Worm (Caenorhabditis elegans) whole organism, mixed stage, embryonic: ENCODE data around the gene magu-2.

Source experiments
- ceh-39 ChIP-seq: fragments of 150-350 bp; optimal IDR thresholded peaks from 2 replicates; lab custom pipeline; 2014; ENCODE audit warnings: missing biosample characterization, missing genetic modification characterization
- ceh-43 ChIP-seq: fragments of 200-800 bp; sonication (Bioruptor generic); optimal IDR thresholded peaks from 2 replicates; lab custom pipeline; 2018; ENCODE audit warnings: mild to moderate bottlenecking, missing genetic modification characterization, moderate library complexity, missing compliant biosample characterization
- ceh-83 ChIP-seq: fragments of 200-800 bp; sonication (Bioruptor generic); optimal IDR thresholded peaks from 2 replicates; lab custom pipeline; 2018; ENCODE audit warnings: mild to moderate bottlenecking, missing genetic modification characterization, missing compliant biosample characterization
- ces-1 ChIP-seq: fragments of 150-350 bp; optimal IDR thresholded peaks from 2 replicates; lab custom pipeline; 2014; ENCODE audit warnings: missing biosample characterization, missing genetic modification reagents, missing genetic modification characterization
- cnd-1 ChIP-seq: fragments of 200-800 bp; sonication (Bioruptor generic); optimal IDR thresholded peaks from 2 replicates; lab custom pipeline; 2018; ENCODE audit warnings: mild to moderate bottlenecking, missing genetic modification characterization, missing compliant biosample characterization
- drap-1 ChIP-seq: fragments of 200-800 bp; sonication (Bioruptor generic); optimal IDR thresholded peaks from 3 replicates; lab custom pipeline; 2018; ENCODE audit warnings: mild to moderate bottlenecking, missing genetic modification characterization, missing compliant biosample characterization
- elt-1 ChIP-seq: sonication (generic microtip); optimal IDR thresholded peaks from 2 replicates; lab custom pipeline; 2017; ENCODE audit warnings: missing genetic modification characterization, mild to moderate bottlenecking, missing compliant biosample characterization, antibody characterized with exemption, moderate library complexity, borderline replicate concordance; ENCODE audit not compliant: insufficient read depth
- elt-3 ChIP-seq: fragments of 150-350 bp; optimal IDR thresholded peaks from 2 replicates; lab custom pipeline; 2014; ENCODE audit warnings: missing biosample characterization, missing genetic modification characterization
- flh-1 ChIP-seq: fragments of 200-800 bp; sonication (Bioruptor generic); optimal IDR thresholded peaks from 2 replicates; lab custom pipeline; 2018; ENCODE audit warnings: mild to moderate bottlenecking, missing genetic modification characterization, moderate library complexity, missing compliant biosample characterization
- ham-2 ChIP-seq: fragments of 200-800 bp; sonication (Bioruptor generic); optimal IDR thresholded peaks from 2 replicates; lab custom pipeline; 2018; ENCODE audit warnings: mild to moderate bottlenecking, missing genetic modification characterization, missing compliant biosample characterization
- hlh-1 ChIP-seq: fragments of 150-350 bp; optimal IDR thresholded peaks from 2 replicates; lab custom pipeline; 2014; ENCODE audit warnings: missing biosample characterization, missing genetic modification reagents, missing genetic modification characterization
- lin-13 ChIP-seq: fragments of 150-350 bp; optimal IDR thresholded peaks from 2 replicates; lab custom pipeline; 2014; ENCODE audit warnings: missing biosample characterization, missing genetic modification characterization
- lsy-2 ChIP-seq: fragments of 150-350 bp; optimal IDR thresholded peaks from 2 replicates; lab custom pipeline; 2014; ENCODE audit warnings: missing biosample characterization, missing genetic modification characterization
- mab-5 ChIP-seq: fragments of 150-350 bp; optimal IDR thresholded peaks from 2 replicates; lab custom pipeline; 2014; ENCODE audit warnings: missing biosample characterization, missing genetic modification characterization
- mep-1 ChIP-seq: fragments of 150-350 bp; optimal IDR thresholded peaks from 2 replicates; lab custom pipeline; 2017; ENCODE audit warnings: missing biosample characterization, missing genetic modification reagents, missing genetic modification characterization, inconsistent platforms
- mls-2 ChIP-seq: sonication (generic microtip); optimal IDR thresholded peaks from 2 replicates; lab custom pipeline; 2016; ENCODE audit warnings: mild to moderate bottlenecking, missing genetic modification characterization, moderate library complexity, missing compliant biosample characterization
- nhr-12 ChIP-seq: fragments of 150-350 bp; optimal IDR thresholded peaks from 2 replicates; lab custom pipeline; 2014; ENCODE audit warnings: missing biosample characterization, missing genetic modification characterization
- nhr-2 ChIP-seq: fragments of 150-350 bp; optimal IDR thresholded peaks from 2 replicates; lab custom pipeline; 2014; ENCODE audit warnings: missing biosample characterization, missing genetic modification characterization
- nhr-237 ChIP-seq: fragments of 150-350 bp; optimal IDR thresholded peaks from 2 replicates; lab custom pipeline; 2014; ENCODE audit warnings: missing biosample characterization, missing genetic modification characterization
- nhr-28 ChIP-seq: fragments of 150-350 bp; optimal IDR thresholded peaks from 2 replicates; lab custom pipeline; 2014; ENCODE audit warnings: missing biosample characterization, missing genetic modification characterization
- nhr-76 ChIP-seq: sonication (generic microtip); optimal IDR thresholded peaks from 2 replicates; lab custom pipeline; 2017; ENCODE audit warnings: missing biosample characterization, missing genetic modification characterization
- pha-4 ChIP-seq: fragments of 150-350 bp; optimal IDR thresholded peaks from 2 replicates; lab custom pipeline; 2018; ENCODE audit warnings: missing biosample characterization, missing genetic modification reagents, missing genetic modification characterization
- sem-2 ChIP-seq: fragments of 200-800 bp; sonication (Bioruptor generic); optimal IDR thresholded peaks from 2 replicates; lab custom pipeline; 2018; ENCODE audit warnings: mild to moderate bottlenecking, missing genetic modification characterization, missing compliant biosample characterization
- snpc-4 ChIP-seq: fragments of 150-350 bp; optimal IDR thresholded peaks from 2 replicates; lab custom pipeline; 2014; ENCODE audit warnings: missing biosample characterization, missing genetic modification characterization
- sptf-1 ChIP-seq: sonication (generic microtip); optimal IDR thresholded peaks from 2 replicates; lab custom pipeline; 2017; ENCODE audit warnings: mild to moderate bottlenecking, missing genetic modification characterization, moderate library complexity, missing compliant biosample characterization
- unc-120 ChIP-seq: sonication (generic microtip); optimal IDR thresholded peaks from 2 replicates; lab custom pipeline; 2017; ENCODE audit warnings: missing genetic modification characterization, missing compliant biosample characterization; ENCODE audit not compliant: poor library complexity, severe bottlenecking
- zip-8 ChIP-seq: fragments of 150-350 bp; optimal IDR thresholded peaks from 2 replicates; lab custom pipeline; 2014; ENCODE audit warnings: missing biosample characterization, missing genetic modification characterization
- ztf-11 ChIP-seq: fragments of 150-350 bp; optimal IDR thresholded peaks from 2 replicates; lab custom pipeline; 2014; ENCODE audit warnings: missing biosample characterization, missing genetic modification characterization

magu-2 gene

ce11 chrV:8799293-8799812 lies 1.5 kb downstream of the magu-2 start:
- TF ChIP-seq snpc-4: no peak
- TF ChIP-seq unc-120 (tag; lab: Kevin White, UChicago): no peak
- TF ChIP-seq elt-1 (tag; lab: Kevin White, UChicago): no peak
- TF ChIP-seq nhr-2 (tag; lab: Kevin White, UChicago): no peak
- no peak for TF ChIP-seq drap-1
- TF ChIP-seq lin-13 (tag; lab: Kevin White, UChicago): no peak
- TF ChIP-seq mab-5 (tag; lab: Kevin White, UChicago): no peak
- no peak for TF ChIP-seq flh-1 (GFP tag; lab: Kevin White, UChicago)
- TF ChIP-seq sptf-1 (tag; lab: Kevin White, UChicago): no peak

- TF ChIP-seq sptf-1 (tag; lab: Kevin White, UChicago): no peak
- no peak for TF ChIP-seq drap-1
- TF ChIP-seq sem-2 (GFP tag; lab: Kevin White, UChicago): no peak
- TF ChIP-seq mls-2: no peak
- no peak for TF ChIP-seq ztf-11
- TF ChIP-seq nhr-12 (tag; lab: Kevin White, UChicago): no peak
- no peak for TF ChIP-seq nhr-28 (tag; lab: Kevin White, UChicago)
- no peak for TF ChIP-seq ceh-43 (GFP tag; lab: Kevin White, UChicago)
- TF ChIP-seq, all 35 proteins: peak for 0
Measured at ce11 chrV:8798470-8798869, 2.4 kb downstream of the magu-2 start.

ce11 chrV:8796889-8797288 lies 3.9 kb downstream of the magu-2 start:
- TF ChIP-seq cnd-1 (tag; lab: Kevin White, UChicago): no peak
- TF ChIP-seq nhr-76 (tag; lab: Kevin White, UChicago): no peak
- TF ChIP-seq mls-2: peak; percentile 71
- peak; percentile 46 for TF ChIP-seq pha-4 (tag; lab: Kevin White, UChicago)
- TF ChIP-seq ham-2 (GFP tag; lab: Kevin White, UChicago): no peak
- peak; percentile 99 for TF ChIP-seq nhr-2 (tag; lab: Kevin White, UChicago)
- TF ChIP-seq ceh-43 (GFP tag; lab: Kevin White, UChicago): peak; percentile 59
- peak; percentile 10 for TF ChIP-seq sptf-1 (tag; lab: Kevin White, UChicago)

- no peak for TF ChIP-seq unc-120 (tag; lab: Kevin White, UChicago)
- peak; percentile 81 for TF ChIP-seq ham-2 (GFP tag; lab: Kevin White, UChicago)
- no peak for TF ChIP-seq zip-8 (tag; lab: Kevin White, UChicago)
- no peak for TF ChIP-seq elt-3
- no peak for TF ChIP-seq elt-1 (tag; lab: Kevin White, UChicago)
Measured at ce11 chrV:8796246-8796645, 4.6 kb downstream of the magu-2 start.

- TF ChIP-seq pha-4 (tag; lab: Kevin White, UChicago): no peak
- no peak for TF ChIP-seq snpc-4
- TF ChIP-seq lin-13 (tag; lab: Kevin White, UChicago): no peak
- no peak for TF ChIP-seq lsy-2
- TF ChIP-seq mls-2: no peak
- TF ChIP-seq elt-1 (tag; lab: Kevin White, UChicago): no peak
- TF ChIP-seq ceh-39 (tag; lab: Kevin White, UChicago): no peak
- TF ChIP-seq ztf-11: no peak
- TF ChIP-seq hlh-1: no peak
- TF ChIP-seq nhr-28 (tag; lab: Kevin White, UChicago): no peak
- no peak for TF ChIP-seq cnd-1 (tag; lab: Kevin White, UChicago)
- no peak for TF ChIP-seq ces-1 (GFP tag; lab: Kevin White, UChicago)
- TF ChIP-seq nhr-237 (tag; lab: Kevin White, UChicago): no peak
- no peak for TF ChIP-seq zip-8 (tag; lab: Kevin White, UChicago)
- TF ChIP-seq flh-1 (GFP tag; lab: Kevin White, UChicago): no peak
- no peak for TF ChIP-seq ceh-83 (GFP tag; lab: Kevin White, UChicago)
- TF ChIP-seq nhr-12 (tag; lab: Kevin White, UChicago): no peak
Measured at ce11 chrV:8795499-8795898, 5.3 kb downstream of the magu-2 start.

- TF ChIP-seq mep-1 (tag; lab: Kevin White, UChicago): no peak
- TF ChIP-seq unc-120 (tag; lab: Kevin White, UChicago): no peak
Measured at ce11 chrV:8792814-8793213, 8.0 kb downstream of the magu-2 start.
